Worm (Caenorhabditis elegans) whole organism, L4 larva: ENCODE measurements around the gene F59A6.4.

Source experiments
- F49E8.2 ChIP-seq: sonication (generic microtip); optimal IDR thresholded peaks from 2 replicates; lab custom pipeline; 2016; ENCODE audit warnings: missing compliant biosample characterization, mild to moderate bottlenecking, missing genetic modification characterization, borderline replicate concordance
- T20F7.1 ChIP-seq: fragments of 200-800 bp; sonication (Bioruptor generic); optimal IDR thresholded peaks from 2 replicates; lab custom pipeline; 2018; ENCODE audit warnings: mild to moderate bottlenecking, missing genetic modification characterization, missing compliant biosample characterization
- T26A8.4 ChIP-seq: fragments of 200-800 bp; sonication (Bioruptor generic); IDR thresholded peaks from 2 replicates; pipeline ENCODE4 v1.3.6; 2022; ENCODE audit warnings: missing genetic modification characterization, missing compliant biosample characterization
- Y5F2A.4 ChIP-seq: fragments of 200-800 bp; sonication (Bioruptor generic); optimal IDR thresholded peaks from 2 replicates; lab custom pipeline; 2018; ENCODE audit warnings: mild to moderate bottlenecking, missing genetic modification characterization, missing compliant biosample characterization
- ZK546.5 ChIP-seq, 2 experiments: sonication (generic microtip); optimal IDR thresholded peaks; 2 replicates each; lab custom pipeline; 2017; ENCODE audit warnings: missing biosample characterization in 2 of 2, missing genetic modification characterization in 2 of 2
- aha-1 ChIP-seq: fragments of 150-350 bp; peaks from one replicate; lab custom pipeline; 2014; ENCODE audit warnings: missing biosample characterization, missing genetic modification characterization
- aly-2 ChIP-seq: sonication (generic microtip); optimal IDR thresholded peaks from 2 replicates; lab custom pipeline; 2018; ENCODE audit warnings: missing biosample characterization, missing genetic modification characterization
- ama-1 ChIP-seq: fragments of 150-350 bp; optimal IDR thresholded peaks from 2 replicates; lab custom pipeline; 2014; ENCODE audit warnings: inconsistent platforms, mixed read lengths
- ceh-62 ChIP-seq: sonication (generic microtip); optimal IDR thresholded peaks from 2 replicates; lab custom pipeline; 2017; ENCODE audit warnings: missing biosample characterization, missing genetic modification characterization
- ceh-82 ChIP-seq: sonication (generic microtip); optimal IDR thresholded peaks from 2 replicates; lab custom pipeline; 2017; ENCODE audit warnings: missing biosample characterization, missing genetic modification characterization
- cey-2 ChIP-seq: sonication (generic microtip); optimal IDR thresholded peaks from 3 replicates; lab custom pipeline; 2017; ENCODE audit warnings: missing genetic modification characterization, mild to moderate bottlenecking, missing compliant biosample characterization, antibody characterized with exemption, borderline replicate concordance; ENCODE audit not compliant: insufficient read depth
- ctbp-1 ChIP-seq: fragments of 200-800 bp; sonication (Bioruptor generic); IDR thresholded peaks from 2 replicates; pipeline ENCODE4 v1.3.6; 2022; ENCODE audit warnings: missing genetic modification reagents, missing genetic modification characterization, missing compliant biosample characterization
- daf-16 ChIP-seq, 3 experiments: sonication (generic microtip); optimal IDR thresholded peaks; 2 replicates each; lab custom pipeline; 2016 to 2017; ENCODE audit warnings: missing genetic modification characterization in 3 of 3, missing genetic modification reagents in 3 of 3, mild to moderate bottlenecking in 2 of 3, missing compliant biosample characterization in 2 of 3, missing biosample characterization in 1 of 3, moderate library complexity in 1 of 3
- dmd-8 ChIP-seq: fragments of 200-800 bp; sonication (Bioruptor generic); IDR thresholded peaks from 2 replicates; pipeline ENCODE4 v1.3.6; 2022; ENCODE audit warnings: missing genetic modification characterization, missing compliant biosample characterization
- dmd-9 ChIP-seq: fragments of 200-800 bp; sonication (Bioruptor generic); IDR thresholded peaks from 2 replicates; pipeline ENCODE4 v1.3.6; 2022; ENCODE audit warnings: missing genetic modification reagents, missing genetic modification characterization, missing compliant biosample characterization
- dpl-1 ChIP-seq: fragments of 150-350 bp; optimal IDR thresholded peaks from 2 replicates; lab custom pipeline; 2014; ENCODE audit warnings: missing biosample characterization, missing genetic modification reagents, missing genetic modification characterization
- duxl-1 ChIP-seq: sonication (generic microtip); optimal IDR thresholded peaks from 2 replicates; lab custom pipeline; 2016; ENCODE audit warnings: mild to moderate bottlenecking, missing genetic modification characterization, moderate library complexity, missing compliant biosample characterization; ENCODE audit not compliant: poor library complexity
- fkh-10 ChIP-seq: fragments of 150-350 bp; optimal IDR thresholded peaks from 2 replicates; lab custom pipeline; 2014; ENCODE audit warnings: missing biosample characterization, missing genetic modification reagents, missing genetic modification characterization
- gei-8 ChIP-seq: fragments of 200-800 bp; sonication (Bioruptor generic); optimal IDR thresholded peaks from 2 replicates; lab custom pipeline; 2018; ENCODE audit warnings: mild to moderate bottlenecking, missing genetic modification characterization, missing compliant biosample characterization
- hlh-30 ChIP-seq: sonication (generic microtip); optimal IDR thresholded peaks from 2 replicates; lab custom pipeline; 2017; ENCODE audit warnings: antibody characterized with exemption, mild to moderate bottlenecking, missing genetic modification characterization, missing compliant biosample characterization; ENCODE audit not compliant: insufficient read depth
- jun-1 ChIP-seq: fragments of 150-350 bp; optimal IDR thresholded peaks from 2 replicates; lab custom pipeline; 2014; ENCODE audit warnings: missing biosample characterization, missing genetic modification reagents, missing genetic modification characterization
- lin-13 ChIP-seq: fragments of 150-350 bp; optimal IDR thresholded peaks from 2 replicates; lab custom pipeline; 2014; ENCODE audit warnings: missing biosample characterization, missing genetic modification reagents, missing genetic modification characterization
- lir-3 ChIP-seq: sonication (generic microtip); optimal IDR thresholded peaks from 2 replicates; lab custom pipeline; 2016; ENCODE audit warnings: mild to moderate bottlenecking, missing genetic modification characterization, missing compliant biosample characterization
- madf-5 ChIP-seq, 2 experiments: fragments of 200-800 bp; sonication (Bioruptor generic); IDR thresholded peaks; 2 replicates each; pipeline ENCODE4 v1.3.6; 2022; ENCODE audit warnings: missing compliant biosample characterization in 2 of 2, missing genetic modification characterization in 2 of 2
- madf-9 ChIP-seq: fragments of 200-800 bp; sonication (Bioruptor generic); conservative IDR thresholded peaks from 2 replicates; pipeline ENCODE4 v1.3.6; 2022; ENCODE audit warnings: missing genetic modification reagents, missing genetic modification characterization, missing compliant biosample characterization
- mdl-1 ChIP-seq, 2 experiments: fragments of 150-350 bp in 1 of 2; sonication (generic microtip) in 1 of 2; optimal IDR thresholded peaks; 2 replicates each; lab custom pipeline; 2014 to 2017; ENCODE audit warnings: missing biosample characterization in 2 of 2, missing genetic modification characterization in 2 of 2
- mdt-29 ChIP-seq: fragments of 200-800 bp; sonication (Bioruptor generic); IDR thresholded peaks from 2 replicates; pipeline ENCODE4 v1.3.6; 2022; ENCODE audit warnings: missing genetic modification reagents, missing genetic modification characterization, missing compliant biosample characterization
- mes-2 ChIP-seq: sonication (generic microtip); optimal IDR thresholded peaks from 2 replicates; lab custom pipeline; 2016; ENCODE audit warnings: missing genotype, mild to moderate bottlenecking, missing genetic modification characterization, missing compliant biosample characterization; ENCODE audit not compliant: poor library complexity, severe bottlenecking
- mxl-3 ChIP-seq: fragments of 200-800 bp; sonication (Bioruptor generic); optimal IDR thresholded peaks from 2 replicates; lab custom pipeline; 2018; ENCODE audit warnings: mild to moderate bottlenecking, missing genetic modification characterization, missing compliant biosample characterization
- nhr-102 ChIP-seq: sonication (generic microtip); optimal IDR thresholded peaks from 2 replicates; lab custom pipeline; 2016; ENCODE audit warnings: mild to moderate bottlenecking, missing genetic modification characterization, moderate library complexity, missing compliant biosample characterization
- nhr-111 ChIP-seq: fragments of 200-800 bp; sonication (Bioruptor generic); optimal IDR thresholded peaks from 2 replicates; lab custom pipeline; 2018; ENCODE audit warnings: mild to moderate bottlenecking, missing genetic modification characterization, missing compliant biosample characterization
- nhr-25 ChIP-seq: sonication (generic microtip); optimal IDR thresholded peaks from 2 replicates; lab custom pipeline; 2017; ENCODE audit warnings: missing genetic modification characterization, mild to moderate bottlenecking, missing compliant biosample characterization, antibody characterized with exemption, moderate library complexity, borderline replicate concordance; ENCODE audit not compliant: insufficient read depth
- nhr-6 ChIP-seq: fragments of 150-350 bp; optimal IDR thresholded peaks from 2 replicates; lab custom pipeline; 2014; ENCODE audit warnings: missing biosample characterization, missing genetic modification characterization
- nhr-77 ChIP-seq: fragments of 150-350 bp; optimal IDR thresholded peaks from 2 replicates; lab custom pipeline; 2014; ENCODE audit warnings: missing biosample characterization, missing genetic modification characterization
- pha-4 ChIP-seq, 2 experiments: fragments of 150-350 bp in 1 of 2; fragments of 200-800 bp in 1 of 2; sonication (Bioruptor generic) in 1 of 2; IDR thresholded peaks in 1 of 2; optimal IDR thresholded peaks in 1 of 2; 2 replicates each; pipeline versions ENCODE4 v1.3.6 to Lab custom; 2014 to 2022; ENCODE audit warnings: missing genetic modification characterization in 2 of 2, missing genetic modification reagents in 2 of 2, missing biosample characterization in 1 of 2, missing compliant biosample characterization in 1 of 2
- pqm-1 ChIP-seq: sonication (generic microtip); optimal IDR thresholded peaks from 2 replicates; lab custom pipeline; 2017; ENCODE audit warnings: missing biosample characterization, missing genetic modification characterization
- sdz-12 ChIP-seq: fragments of 200-800 bp; sonication (Bioruptor generic); optimal IDR thresholded peaks from 2 replicates; lab custom pipeline; 2018; ENCODE audit warnings: mild to moderate bottlenecking, missing genetic modification characterization, missing compliant biosample characterization
- skn-1 ChIP-seq: fragments of 150-350 bp; optimal IDR thresholded peaks from 2 replicates; lab custom pipeline; 2014; ENCODE audit warnings: missing biosample characterization, missing genetic modification characterization
- spr-1 ChIP-seq: sonication (generic microtip); optimal IDR thresholded peaks from 2 replicates; lab custom pipeline; 2016; ENCODE audit warnings: mild to moderate bottlenecking, missing genetic modification characterization, missing compliant biosample characterization
- spr-3 ChIP-seq: fragments of 200-800 bp; sonication (Bioruptor generic); optimal IDR thresholded peaks from 2 replicates; lab custom pipeline; 2018; ENCODE audit warnings: mild to moderate bottlenecking, missing genetic modification characterization, missing compliant biosample characterization
- tra-1 ChIP-seq: fragments of 200-800 bp; sonication (Bioruptor generic); IDR thresholded peaks from 2 replicates; pipeline ENCODE4 v1.3.6; 2022; ENCODE audit warnings: missing genetic modification reagents, missing genetic modification characterization, missing compliant biosample characterization
- unc-62 ChIP-seq, 3 experiments: fragments of 150-350 bp in 1 of 3; sonication (generic microtip); optimal IDR thresholded peaks in 2 of 3; peaks in 1 of 3; 1 replicate in 1 of 3; 2 replicates in 2 of 3; lab custom pipeline; 2014 to 2017; ENCODE audit warnings: missing biosample characterization in 3 of 3, missing genetic modification characterization in 3 of 3, missing genetic modification reagents in 3 of 3, missing genotype in 1 of 3
- zfp-3 ChIP-seq: fragments of 200-800 bp; sonication (Bioruptor generic); conservative IDR thresholded peaks from 2 replicates; pipeline ENCODE4 v1.3.6; 2022; ENCODE audit warnings: missing genetic modification reagents, missing genetic modification characterization, missing compliant biosample characterization

The F59A6.4 gene

DNA sequence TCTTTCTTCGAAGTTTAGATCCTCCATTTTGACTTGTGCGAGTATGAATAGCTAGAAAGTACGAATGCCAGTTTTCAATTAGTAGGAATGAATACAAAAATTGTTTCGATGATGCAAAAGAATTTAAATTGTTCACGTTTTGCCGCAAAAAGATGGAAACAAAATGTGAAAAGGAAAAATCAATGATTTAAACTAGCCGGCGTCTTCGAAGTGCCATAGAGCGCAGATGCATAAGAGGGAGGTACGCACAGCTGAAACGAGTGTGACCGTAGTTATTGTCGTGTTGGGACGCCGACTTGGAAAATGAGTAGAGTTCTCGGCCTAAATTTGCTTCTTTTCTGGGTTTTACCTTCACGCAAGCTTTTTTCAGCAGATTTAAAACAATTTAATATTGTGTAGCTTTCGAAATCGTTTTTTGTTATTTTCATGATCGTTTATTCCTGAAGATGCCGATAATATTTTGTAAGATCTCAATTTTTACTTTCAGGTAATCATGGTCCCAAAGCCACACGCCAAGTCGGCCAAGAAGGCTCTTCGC lies 50.3 kb downstream of the F59A6.4 start, which contains the start of the genes ify-1 and rpl-22 (continued):
- TF ChIP-seq spr-3 (GFP tag; lab: Kevin White, UChicago) = peak; percentile 24
- peak; percentile 82 for TF ChIP-seq nhr-102 (tag; lab: Kevin White, UChicago)
- no peak for TF ChIP-seq ceh-62 (tag; lab: Kevin White, UChicago)
- no peak for TF ChIP-seq lir-3 (tag; lab: Kevin White, UChicago)

ce11 chrII:5056254-5056653 lies 51.4 kb downstream of the F59A6.4 start:
- TF ChIP-seq T26A8.4 (GFP tag; lab: Robert Waterston, UW) (no peak), T20F7.1 (no peak), aha-1 (tag; lab: Kevin White, UChicago) (peak; percentile 21), zfp-3 (0 out of 2 replicates have a peak, but pooled peaks have one; percentile 19), ctbp-1 (GFP tag; lab: Robert Waterston, UW) (peak; percentile 10; the same call in 1 of the 2 replicates), madf-5 (GFP tag; IDR thresholded peaks at IDR 0.05; lab: Robert Waterston, UW) (peak in 1 of 2 experiments; percentile 40; a peak in 1 of 4 replicates), duxl-1 (tag; lab: Kevin White, UChicago) (no peak)

DNA sequence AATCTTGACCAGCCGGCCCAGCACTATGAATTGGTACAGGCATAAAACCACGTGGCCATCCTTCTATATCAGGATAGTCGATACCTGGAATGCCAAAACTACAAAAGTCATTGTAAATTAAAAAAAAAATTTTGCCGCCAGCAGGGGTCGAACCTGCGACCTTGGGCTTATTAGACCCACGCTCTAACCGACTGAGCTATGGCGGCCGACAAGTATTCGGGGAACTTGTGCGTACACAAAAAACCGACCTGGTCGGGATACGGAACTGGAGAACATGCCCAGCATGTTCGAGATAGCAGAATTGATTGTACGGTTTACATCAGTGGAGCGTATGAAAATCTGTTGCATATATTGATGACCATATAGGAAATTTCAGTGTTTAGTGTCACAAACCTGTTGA lies 52.4 kb downstream of the F59A6.4 start:
- no peak; the same call in none of the 2 replicates for TF ChIP-seq T26A8.4 (GFP tag; lab: Robert Waterston, UW)
- no peak for TF ChIP-seq skn-1 (tag; lab: Kevin White, UChicago)
- no peak for TF ChIP-seq unc-62 (GFP tag; optimal IDR thresholded peaks at IDR 0.05 in 1 of 2; lab: Kevin White, UChicago)
- no peak for TF ChIP-seq unc-62 (tag; optimal IDR thresholded peaks at IDR 0.05; lab: Kevin White, UChicago)
- no peak for TF ChIP-seq ceh-82 (tag; lab: Kevin White, UChicago)
- TF ChIP-seq daf-16 (GFP tag; optimal IDR thresholded peaks at IDR 0.05; lab: Kevin White, UChicago) = peak; percentile 16 to 45
- TF ChIP-seq daf-16 (tag; optimal IDR thresholded peaks at IDR 0.05; lab: Kevin White, UChicago) = peak; percentile 55
- no peak for TF ChIP-seq gei-8 (GFP tag; lab: Kevin White, UChicago)
- peak; percentile 83 for TF ChIP-seq dmd-9
- TF ChIP-seq nhr-111 (GFP tag; lab: Kevin White, UChicago) = peak; percentile 52
- peak; percentile 64 for TF ChIP-seq F49E8.2
- TF ChIP-seq mdt-29 (GFP tag; lab: Robert Waterston, UW) = peak; percentile 51; the same call in 1 of the 2 replicates
- TF ChIP-seq mxl-3 = peak; percentile 43
- peak; percentile 55 for TF ChIP-seq sdz-12 (GFP tag; lab: Kevin White, UChicago)
- peak; percentile 67 for TF ChIP-seq nhr-25
- TF ChIP-seq nhr-77 (tag; lab: Kevin White, UChicago) = no peak
- TF ChIP-seq lin-13 (GFP tag; lab: Kevin White, UChicago) = peak; percentile 30
- TF ChIP-seq pha-4 (GFP tag; IDR thresholded peaks at IDR 0.05; lab: Robert Waterston, UW) = peak; percentile 74; the same call in 1 of the 2 replicates
- TF ChIP-seq pha-4 (tag; optimal IDR thresholded peaks at IDR 0.05; lab: Kevin White, UChicago) = no peak
- 0 out of 2 replicates have a peak, but pooled peaks have one; percentile 60 for TF ChIP-seq dmd-8 (GFP tag; lab: Robert Waterston, UW)
- no peak for TF ChIP-seq cey-2 (tag; lab: Kevin White, UChicago)
- TF ChIP-seq dpl-1 (GFP tag; lab: Kevin White, UChicago) = peak; percentile 54
- no peak for TF ChIP-seq fkh-10 (GFP tag; lab: Kevin White, UChicago)
- TF ChIP-seq Y5F2A.4 (GFP tag; lab: Kevin White, UChicago) = no peak
- TF ChIP-seq nhr-6 = no peak
- no peak for TF ChIP-seq jun-1
- TF ChIP-seq madf-9 = peak; percentile 39; the same call in 1 of the 2 replicates
- no peak for TF ChIP-seq pqm-1 (tag; lab: Kevin White, UChicago)
- TF ChIP-seq tra-1 (GFP tag; lab: Robert Waterston, UW) = 0 out of 2 replicates have a peak, but pooled peaks have one; percentile 35
- TF ChIP-seq aly-2 (tag; lab: Kevin White, UChicago) = no peak
- TF ChIP-seq hlh-30 (tag; lab: Kevin White, UChicago) = peak; percentile 51
- TF ChIP-seq spr-3 (GFP tag; lab: Kevin White, UChicago) = peak; percentile 40
- TF ChIP-seq ZK546.5 (tag; optimal IDR thresholded peaks at IDR 0.05; lab: Kevin White, UChicago) = no peak
- no peak for TF ChIP-seq ama-1 (lab: Kevin White, UChicago)
- no peak for TF ChIP-seq ceh-62 (tag; lab: Kevin White, UChicago)
- TF ChIP-seq spr-1 (tag; lab: Kevin White, UChicago) = peak; percentile 50
- peak in 1 of 2 experiments; percentile 55 for TF ChIP-seq mdl-1 (tag; optimal IDR thresholded peaks at IDR 0.05; lab: Kevin White, UChicago)
- peak; percentile 85 for TF ChIP-seq mes-2 (tag; lab: Kevin White, UChicago)
